Fruit fly (Drosophila melanogaster) whole organism, wandering third instar larva: ENCODE measurements around the gene CG32445.

Experiments used
- CG32264 ChIP-seq: fragments of 200-800 bp; sonication (Bioruptor generic); optimal IDR thresholded peaks from 2 replicates; lab custom pipeline; 2016; ENCODE audit warnings: missing biosample characterization, missing genetic modification characterization
- Dif ChIP-seq: fragments of 200-275, 200-300 bp; sonication (Bioruptor generic); optimal IDR thresholded peaks from 2 replicates; lab custom pipeline; 2018; ENCODE audit warnings: missing biosample characterization, missing genetic modification characterization; ENCODE audit not compliant: partially characterized antibody
- GATAd ChIP-seq: sonication (Bioruptor generic); optimal IDR thresholded peaks from 2 replicates; lab custom pipeline; 2016; ENCODE audit warnings: missing biosample characterization, missing genetic modification characterization
- HLH106 ChIP-seq: fragments of 200-800 bp; optimal IDR thresholded peaks from 3 replicates; lab custom pipeline; 2019; ENCODE audit warnings: missing biosample characterization, mild to moderate bottlenecking, missing genetic modification characterization, moderate library complexity
- Hnf4 ChIP-seq: fragments of 200-800 bp; sonication (Bioruptor generic); optimal IDR thresholded peaks from 2 replicates; lab custom pipeline; 2016; ENCODE audit warnings: missing biosample characterization, mild to moderate bottlenecking, missing genetic modification characterization
- Hr78 ChIP-seq: fragments of >200 bp; optimal IDR thresholded peaks from 2 replicates; lab custom pipeline; 2017; ENCODE audit warnings: missing biosample characterization, missing genetic modification characterization
- Hr83 ChIP-seq: fragments of 200-300 bp; sonication (Bioruptor generic); optimal IDR thresholded peaks from 2 replicates; lab custom pipeline; 2016; ENCODE audit warnings: missing biosample characterization, mild to moderate bottlenecking, missing genetic modification characterization, moderate library complexity; ENCODE audit not compliant: poor library complexity, severe bottlenecking
- Myc ChIP-seq: fragments of >200 bp; optimal IDR thresholded peaks from 2 replicates; lab custom pipeline; 2017
- N ChIP-seq: fragments of >200 bp; optimal IDR thresholded peaks from 2 replicates; lab custom pipeline; 2018; ENCODE audit warnings: missing biosample characterization, missing external identifiers, missing genetic modification characterization
- Rel ChIP-seq, 2 experiments: fragments of 200-800 bp; sonication (Bioruptor generic) in 1 of 2; optimal IDR thresholded peaks; 2 replicates in 1 of 2; 3 replicates in 1 of 2; lab custom pipeline; 2016 to 2019; ENCODE audit warnings: mild to moderate bottlenecking in 2 of 2, missing biosample characterization in 2 of 2, missing genetic modification characterization in 2 of 2, moderate library complexity in 1 of 2
- Sp1 ChIP-seq: fragments of 200-800 bp; sonication (Bioruptor generic); optimal IDR thresholded peaks from 3 replicates; lab custom pipeline; 2019; ENCODE audit warnings: missing biosample characterization, mild to moderate bottlenecking, missing genetic modification characterization, moderate library complexity
- Vsx2 ChIP-seq: fragments of 200-300, 225-300 bp; sonication (Bioruptor generic); optimal IDR thresholded peaks from 2 replicates; lab custom pipeline; 2018; ENCODE audit warnings: missing biosample characterization, missing genetic modification characterization; ENCODE audit not compliant: partially characterized antibody
- br ChIP-seq: fragments of 200-800 bp; sonication (Bioruptor generic); optimal IDR thresholded peaks from 2 replicates; lab custom pipeline; 2016; ENCODE audit warnings: missing biosample characterization, missing genetic modification characterization
- brk ChIP-seq: fragments of 200-800 bp; sonication (Bioruptor generic); optimal IDR thresholded peaks from 2 replicates; lab custom pipeline; 2016; ENCODE audit warnings: missing biosample characterization, mild to moderate bottlenecking, missing genetic modification characterization
- dmrt93B ChIP-seq: fragments of 200-800 bp; sonication (Bioruptor generic); optimal IDR thresholded peaks from 2 replicates; lab custom pipeline; 2018; ENCODE audit warnings: missing biosample characterization, mild to moderate bottlenecking, missing genetic modification characterization
- dsf ChIP-seq: sonication (Bioruptor generic); optimal IDR thresholded peaks from 2 replicates; lab custom pipeline; 2016; ENCODE audit warnings: missing biosample characterization, missing genetic modification characterization, borderline replicate concordance
- ey ChIP-seq: fragments of 200-800 bp; sonication (Bioruptor generic); optimal IDR thresholded peaks from 2 replicates; lab custom pipeline; 2016; ENCODE audit warnings: missing biosample characterization, missing genetic modification characterization
- foxo ChIP-seq, 2 experiments: fragments of 200-800 bp; sonication (Bioruptor generic); optimal IDR thresholded peaks; 2 replicates in 1 of 2; 3 replicates in 1 of 2; lab custom pipeline; 2016 to 2017; ENCODE audit warnings: missing biosample characterization in 2 of 2, missing genetic modification characterization in 2 of 2
- fru ChIP-seq: fragments of 200-800 bp; sonication (Bioruptor generic); optimal IDR thresholded peaks from 3 replicates; lab custom pipeline; 2016; ENCODE audit warnings: missing biosample characterization, mild to moderate bottlenecking, missing genetic modification characterization
- h ChIP-seq: fragments of 200-800 bp; sonication (Bioruptor generic); optimal IDR thresholded peaks from 3 replicates; lab custom pipeline; 2016; ENCODE audit warnings: missing biosample characterization, mild to moderate bottlenecking, missing genetic modification characterization
- jim ChIP-seq: fragments of 175-275, 200-325 bp; sonication (Bioruptor generic); optimal IDR thresholded peaks from 2 replicates; lab custom pipeline; 2016; ENCODE audit warnings: missing biosample characterization, mild to moderate bottlenecking, missing genetic modification characterization
- lola ChIP-seq: fragments of >200 bp; optimal IDR thresholded peaks from 2 replicates; lab custom pipeline; 2017; ENCODE audit warnings: missing biosample characterization, missing genetic modification characterization
- pan ChIP-seq: fragments of >200 bp; optimal IDR thresholded peaks from 2 replicates; lab custom pipeline; 2017
- psq ChIP-seq: fragments of 200-800 bp; sonication (Bioruptor generic); optimal IDR thresholded peaks from 3 replicates; lab custom pipeline; 2017; ENCODE audit warnings: missing biosample characterization, mild to moderate bottlenecking, missing genetic modification characterization, moderate library complexity
- sv ChIP-seq: fragments of 200-800 bp; sonication (Bioruptor generic); optimal IDR thresholded peaks from 3 replicates; lab custom pipeline; 2016; ENCODE audit warnings: missing biosample characterization, missing genetic modification characterization
- woc ChIP-seq: sonication (Bioruptor generic); optimal IDR thresholded peaks from 2 replicates; lab custom pipeline; 2016; ENCODE audit warnings: missing biosample characterization, mild to moderate bottlenecking, missing genetic modification characterization

The CG32445 gene

dm6 chr3L:21666880-21667279 is 27.7 kb downstream of the CG32445 start, which contains the start of gene Cpr78E:
Gene Cpr78E, minus strand, starts transcription at chr3L:21666980.
- TF ChIP-seq woc (GFP tag; lab: Kevin White, UChicago) (no peak), CG32264 (GFP tag; lab: Kevin White, UChicago) (no peak), sv (GFP tag; lab: Kevin White, UChicago) (no peak), N (GFP tag; lab: Kevin White, UChicago) (no peak), jim (GFP tag; lab: Kevin White, UChicago) (no peak), psq (GFP tag; lab: Kevin White, UChicago) (no peak)
- TF ChIP-seq, all 38 proteins: peak for 0

dm6 chr3L:21667530-21667929 is 28.4 kb downstream of the CG32445 start:
- no peak for TF ChIP-seq pan (lab: Kevin White, UChicago)
- no peak for TF ChIP-seq dmrt93B (GFP tag; lab: Kevin White, UChicago)
- TF ChIP-seq Vsx2: no peak
- no peak for TF ChIP-seq Myc
- TF ChIP-seq Sp1 (GFP tag; lab: Kevin White, UChicago): no peak
- no peak for TF ChIP-seq lola (GFP tag; lab: Kevin White, UChicago)
- TF ChIP-seq dsf (GFP tag; lab: Kevin White, UChicago): no peak
- TF ChIP-seq ey (GFP tag; lab: Kevin White, UChicago): no peak
- TF ChIP-seq GATAd (GFP tag; lab: Kevin White, UChicago): no peak
- TF ChIP-seq Hnf4 (GFP tag; lab: Kevin White, UChicago): no peak
- TF ChIP-seq sv (GFP tag; lab: Kevin White, UChicago): no peak
- no peak for TF ChIP-seq psq (GFP tag; lab: Kevin White, UChicago)
- no peak for TF ChIP-seq Hr78 (GFP tag; lab: Kevin White, UChicago)

dm6 chr3L:21671839-21672238 is 32.7 kb downstream of the CG32445 start, which contains the start of gene CG11249:
Gene CG11249, plus strand, starts transcription at chr3L:21672139.
- no peak for TF ChIP-seq dsf (GFP tag; lab: Kevin White, UChicago)
- no peak for TF ChIP-seq dmrt93B (GFP tag; lab: Kevin White, UChicago)
- no peak for TF ChIP-seq pan (lab: Kevin White, UChicago)
- TF ChIP-seq jim (GFP tag; lab: Kevin White, UChicago): no peak
- TF ChIP-seq Vsx2: no peak
- TF ChIP-seq brk (GFP tag; lab: Kevin White, UChicago): no peak
- no peak for TF ChIP-seq Dif (GFP tag; lab: Kevin White, UChicago)
- no peak for TF ChIP-seq HLH106 (tag; lab: Kevin White, UChicago)
- no peak for TF ChIP-seq Hr78 (GFP tag; lab: Kevin White, UChicago)
- TF ChIP-seq Hnf4 (GFP tag; lab: Kevin White, UChicago): no peak
- TF ChIP-seq h: no peak
- TF ChIP-seq fru (GFP tag; lab: Kevin White, UChicago): no peak
- TF ChIP-seq lola (GFP tag; lab: Kevin White, UChicago): no peak
- no peak for TF ChIP-seq Hr83 (GFP tag; lab: Kevin White, UChicago)

- TF ChIP-seq HLH106 (tag; lab: Kevin White, UChicago) (peak; percentile 82), woc (GFP tag; lab: Kevin White, UChicago) (peak; percentile 70), sv (GFP tag; lab: Kevin White, UChicago) (peak; percentile 61), br (GFP tag; lab: Kevin White, UChicago) (peak; percentile 51), dmrt93B (GFP tag; lab: Kevin White, UChicago) (peak; percentile 57), dsf (GFP tag; lab: Kevin White, UChicago) (no peak), Rel (GFP tag; optimal IDR thresholded peaks at IDR 0.05; lab: Kevin White, UChicago) (no peak), Rel (tag; optimal IDR thresholded peaks at IDR 0.05; lab: Kevin White, UChicago) (no peak), ey (GFP tag; lab: Kevin White, UChicago) (peak; percentile 70), foxo (GFP tag; optimal IDR thresholded peaks at IDR 0.05; lab: Kevin White, UChicago) (peak in 1 of 2 experiments; percentile 74), fru (GFP tag; lab: Kevin White, UChicago) (peak; percentile 73), GATAd (GFP tag; lab: Kevin White, UChicago) (peak; percentile 35)
Observed at dm6 chr3L:21679687-21680086, 40.5 kb downstream of the CG32445 start, which contains the start of the genes Als2 and CG11248. Gene Als2, minus strand, starts transcription at chr3L:21679755. Gene CG11248, plus strand, starts transcription at chr3L:21680050.

- no peak for TF ChIP-seq sv (GFP tag; lab: Kevin White, UChicago)
- TF ChIP-seq jim (GFP tag; lab: Kevin White, UChicago): no peak
- TF ChIP-seq GATAd (GFP tag; lab: Kevin White, UChicago): no peak
- no peak for TF ChIP-seq Sp1 (GFP tag; lab: Kevin White, UChicago)
- TF ChIP-seq N (GFP tag; lab: Kevin White, UChicago): no peak
- TF ChIP-seq, all 38 proteins: peak for 0
Observed at dm6 chr3L:21683942-21684341, 44.8 kb downstream of the CG32445 start, which contains the start of gene Sfp78E. Gene Sfp78E, minus strand, starts transcription at chr3L:21684042.
